Fruit fly (Drosophila melanogaster) whole organism, adult: Measurements from ENCODE around the gene Ae2.

Experiments
- CG5204 ChIP-seq: fragments of 200-800 bp; sonication (Bioruptor generic); optimal IDR thresholded peaks from 2 replicates; lab custom pipeline; 2016; ENCODE audit warnings: missing biosample characterization, missing genetic modification characterization
- bab1 ChIP-seq: fragments of 200-800 bp; sonication (Bioruptor generic); optimal IDR thresholded peaks from 3 replicates; lab custom pipeline; 2019; ENCODE audit warnings: missing biosample characterization, mild to moderate bottlenecking, missing genetic modification characterization, moderate library complexity
- kay ChIP-seq: fragments of 200-800 bp; sonication (Bioruptor generic); peaks from one replicate; lab custom pipeline; 2016; ENCODE audit warnings: missing biosample characterization, missing genetic modification characterization, borderline replicate concordance

- no peak for TF ChIP-seq CG5204 (GFP tag; lab: Kevin White, UChicago)
- TF ChIP-seq kay (GFP tag; lab: Kevin White, UChicago): no peak
- TF ChIP-seq bab1 (GFP tag; lab: Kevin White, UChicago): no peak
These were observed 2.3 kb downstream of the Ae2 start for dm6 chr3L:9765710-9766005.
